Worm (Caenorhabditis elegans) whole organism, L4/young adult: ENCODE measurements around the gene abu-5.
"Not testable (repeated sequence)": the region's sequence is repeated elsewhere in the genome, so short reads cannot be mapped to it uniquely, and the experiment has no call there.

Source experiments
- W03F9.2 ChIP-seq: fragments of 150-350 bp; optimal IDR thresholded peaks from 2 replicates; lab custom pipeline; 2014; ENCODE audit warnings: missing biosample characterization, missing genetic modification characterization
- dao-5 ChIP-seq: sonication (generic microtip); optimal IDR thresholded peaks from 2 replicates; lab custom pipeline; 2016; ENCODE audit warnings: missing genotype, missing genetic modification characterization, moderate library complexity, missing compliant biosample characterization
- him-1 ChIP-seq: sonication (generic microtip); optimal IDR thresholded peaks from 2 replicates; lab custom pipeline; 2016; ENCODE audit warnings: missing genotype, missing genetic modification reagents, missing genetic modification characterization, missing compliant biosample characterization

abu-5 gene

DNA sequence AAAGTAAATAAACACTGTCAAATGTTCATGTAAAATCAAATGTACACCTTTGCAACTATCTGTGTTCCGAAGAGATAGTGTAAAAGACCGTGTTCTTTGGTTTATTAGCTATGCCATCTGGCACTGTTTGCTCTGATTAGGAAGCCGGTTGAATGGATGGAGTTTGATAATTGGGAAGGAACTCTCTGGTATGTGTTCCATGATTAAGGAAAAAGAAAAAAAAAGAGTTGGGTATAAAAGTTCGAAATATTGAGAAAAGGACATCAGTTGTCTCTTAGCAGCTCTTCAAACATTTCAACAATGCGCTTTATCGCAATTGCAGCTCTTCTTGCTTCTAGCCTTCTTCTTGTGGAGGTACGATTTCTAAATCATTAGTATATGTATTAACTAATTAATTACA, at the start of gene abu-5:
abu-5 (plus strand) TSS at position 301 of the 400 bp plus-strand sequence.
- TF ChIP-seq dao-5, him-1, W03F9.2 (tag; lab: Kevin White, UChicago): not testable (repeated sequence)

- TF ChIP-seq him-1 (tag; lab: Kevin White, UChicago) (no peak), dao-5 (tag; lab: Kevin White, UChicago) (no peak), W03F9.2 (tag; lab: Kevin White, UChicago) (no peak)
Observed at ce11 chrIV:15554771-15555170, 35.7 kb upstream of the abu-5 start.

ce11 chrIV:15559065-15559464, 31.4 kb upstream of the abu-5 start:
- TF ChIP-seq dao-5 (tag; lab: Kevin White, UChicago) (no peak), him-1 (tag; lab: Kevin White, UChicago) (no peak), W03F9.2 (tag; lab: Kevin White, UChicago) (no peak)

- peak; percentile 22 for TF ChIP-seq W03F9.2 (tag; lab: Kevin White, UChicago)
- no peak for TF ChIP-seq dao-5 (tag; lab: Kevin White, UChicago)
- peak; percentile 35 for TF ChIP-seq him-1 (tag; lab: Kevin White, UChicago)
Observed at ce11 chrIV:15561223-15561656, 29.3 kb upstream of the abu-5 start.

DNA sequence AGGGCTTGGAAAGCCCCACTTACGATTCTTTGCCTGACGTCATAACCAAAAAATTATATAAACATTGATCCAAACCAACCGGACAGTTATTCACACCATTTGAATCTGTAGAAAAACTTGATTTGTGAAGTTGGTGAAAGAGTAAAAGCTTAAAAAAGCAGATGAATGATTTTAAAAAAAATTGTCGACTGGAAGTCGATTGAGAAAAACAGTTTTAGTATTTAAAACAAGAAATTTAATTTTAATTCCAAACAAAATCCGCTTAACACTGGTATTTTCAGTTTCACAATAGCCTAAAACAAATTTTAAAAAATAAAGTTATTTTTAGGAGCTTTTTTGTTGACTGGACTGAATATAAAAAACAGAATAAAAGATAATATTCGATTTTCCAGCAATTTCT, 26.2 kb upstream of the abu-5 start, which contains the start of gene Y105C5A.1:
Y105C5A.1 (minus strand) TSS at position 101 of the 400 bp plus-strand sequence.
- TF ChIP-seq W03F9.2 (tag; lab: Kevin White, UChicago) (no peak), dao-5 (tag; lab: Kevin White, UChicago) (no peak), him-1 (tag; lab: Kevin White, UChicago) (no peak)

DNA sequence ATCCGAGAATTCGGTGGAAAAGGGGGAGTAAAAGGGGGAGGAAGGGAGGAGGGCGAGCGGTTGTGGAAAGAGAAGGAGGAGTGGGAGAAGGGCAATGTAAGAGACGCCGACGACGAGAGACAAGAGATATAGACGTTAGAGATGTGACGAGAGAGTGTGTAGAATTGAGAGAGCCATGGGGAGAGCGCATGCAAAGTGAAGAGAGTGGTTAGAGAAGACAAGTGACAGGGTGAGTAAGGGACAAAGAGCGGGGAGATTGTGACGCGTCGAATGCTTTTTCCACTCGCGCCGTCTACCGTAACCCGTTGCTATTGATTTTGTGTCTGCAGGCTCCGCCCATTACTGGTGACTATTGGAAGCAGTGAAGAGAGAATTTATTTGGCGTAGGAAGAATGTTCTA, 19.7 kb upstream of the abu-5 start:
- TF ChIP-seq W03F9.2 (tag; lab: Kevin White, UChicago) (no peak), him-1 (tag; lab: Kevin White, UChicago) (no peak)

DNA sequence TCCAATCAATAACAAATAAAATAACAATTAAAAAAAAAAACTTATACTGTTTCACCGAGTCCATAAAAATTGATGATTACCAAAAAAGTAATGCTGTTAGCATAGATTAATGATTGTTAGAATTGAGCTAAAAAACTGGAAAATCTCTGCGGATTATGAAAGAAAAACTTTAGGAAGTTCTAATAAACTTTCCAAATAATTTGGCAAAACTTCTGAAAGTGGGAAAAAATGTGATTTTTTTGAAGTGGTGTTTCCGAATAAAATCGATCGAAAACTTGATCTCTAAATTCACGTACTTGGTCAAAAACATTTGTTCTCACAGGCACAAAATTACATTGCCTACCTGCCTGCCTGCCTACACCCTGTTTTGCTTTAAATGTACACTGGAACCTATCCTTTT, 18.8 kb upstream of the abu-5 start:
- TF ChIP-seq W03F9.2 (tag; lab: Kevin White, UChicago) (no peak), dao-5 (tag; lab: Kevin White, UChicago) (no peak), him-1 (tag; lab: Kevin White, UChicago) (no peak)

DNA sequence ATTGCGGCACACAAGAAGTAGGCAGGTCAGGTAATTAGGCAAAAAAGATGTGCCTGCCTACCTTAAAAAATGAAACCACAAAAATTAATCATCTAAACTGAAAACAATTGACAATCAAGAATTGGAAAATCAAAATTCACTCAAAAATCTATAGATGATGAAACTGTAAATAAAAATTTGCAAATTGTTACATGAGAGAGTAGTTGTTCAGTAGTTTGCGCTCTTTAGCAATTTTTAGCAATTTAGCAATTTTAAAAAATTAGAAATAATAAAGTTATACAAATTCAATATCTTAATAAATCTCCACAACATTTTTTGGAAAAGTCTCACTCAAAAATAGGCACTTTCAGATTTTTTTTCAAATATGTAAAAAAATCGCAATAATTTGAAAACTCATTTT, 18.4 kb upstream of the abu-5 start:
- TF ChIP-seq him-1 (tag; lab: Kevin White, UChicago) (no peak), dao-5 (tag; lab: Kevin White, UChicago) (no peak), W03F9.2 (tag; lab: Kevin White, UChicago) (no peak)

- TF ChIP-seq dao-5 (tag; lab: Kevin White, UChicago) (no peak), him-1 (tag; lab: Kevin White, UChicago) (no peak), W03F9.2 (tag; lab: Kevin White, UChicago) (no peak)
Observed at ce11 chrIV:15573863-15574262, 16.6 kb upstream of the abu-5 start.

DNA sequence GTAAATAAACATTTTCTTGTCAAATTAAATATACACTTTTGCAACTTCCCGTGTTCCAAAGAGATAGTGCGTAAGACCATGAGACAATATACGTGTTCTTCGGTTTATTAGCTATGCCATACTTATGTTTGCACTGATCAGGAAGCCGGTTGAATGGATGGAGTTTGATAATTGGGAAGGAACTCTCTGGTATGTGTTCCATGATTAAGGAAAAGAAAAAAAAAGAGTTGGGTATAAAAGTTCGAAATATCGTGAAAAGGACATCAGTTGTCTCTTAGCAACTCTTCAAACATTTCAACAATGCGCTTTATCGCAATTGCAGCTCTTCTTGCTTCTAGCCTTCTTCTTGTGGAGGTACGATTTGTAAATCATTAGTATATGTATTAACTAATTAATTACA, 11.7 kb upstream of the abu-5 start, which contains the start of gene pqn-76:
pqn-76 (plus strand) TSS at position 301 of the 400 bp plus-strand sequence.
- TF ChIP-seq W03F9.2, dao-5, him-1 (tag; lab: Kevin White, UChicago): not testable (repeated sequence)

ce11 chrIV:15583620-15584019, 6.9 kb upstream of the abu-5 start, which contains the start of gene Y105C5A.508:
Gene Y105C5A.508, plus strand, starts transcription at chrIV:15583920.
- TF ChIP-seq dao-5 (tag; lab: Kevin White, UChicago) (no peak), him-1 (tag; lab: Kevin White, UChicago) (no peak), W03F9.2 (tag; lab: Kevin White, UChicago) (no peak)

DNA sequence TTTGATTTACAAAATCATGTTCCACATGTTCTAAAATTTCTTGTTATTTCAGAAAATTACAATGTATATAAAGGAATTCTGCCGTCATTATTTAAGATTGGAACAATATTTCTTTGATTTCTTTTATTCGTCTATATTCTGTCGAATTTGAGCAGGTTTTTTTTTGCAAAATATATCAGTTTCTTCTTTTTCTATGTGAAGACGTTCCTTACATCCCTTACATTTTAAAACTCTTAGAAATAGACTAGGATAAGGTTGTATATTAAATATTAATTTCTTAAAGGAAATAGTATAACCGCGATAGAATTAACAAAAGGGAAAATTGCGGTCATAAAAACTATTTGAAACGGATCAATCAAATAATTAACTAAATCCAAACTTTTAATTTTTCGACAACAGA, 1.6 kb upstream of the abu-5 start:
- TF ChIP-seq dao-5 (tag; lab: Kevin White, UChicago) = no peak
- TF ChIP-seq W03F9.2 (tag; lab: Kevin White, UChicago) = no peak
- no peak for TF ChIP-seq him-1 (tag; lab: Kevin White, UChicago)

ce11 chrIV:15591975-15592374, 1.5 kb downstream of the abu-5 start:
- no peak for TF ChIP-seq dao-5 (tag; lab: Kevin White, UChicago)
- no peak for TF ChIP-seq W03F9.2 (tag; lab: Kevin White, UChicago)
- no peak for TF ChIP-seq him-1 (tag; lab: Kevin White, UChicago)

ce11 chrIV:15593078-15593477, 2.6 kb downstream of the abu-5 start:
- TF ChIP-seq him-1 (tag; lab: Kevin White, UChicago) = no peak
- no peak for TF ChIP-seq W03F9.2 (tag; lab: Kevin White, UChicago)
- TF ChIP-seq dao-5 (tag; lab: Kevin White, UChicago) = no peak
